Fruit fly (Drosophila melanogaster) whole organism, embryonic: ENCODE results near the gene CG13609.
A peak's percentile ranks its signal among the peaks of the same experiment; 100 is the strongest.

Source experiments
- ATbp ChIP-seq: fragments of 200-800 bp; sonication (Bioruptor generic); optimal IDR thresholded peaks from 2 replicates; lab custom pipeline; 2017; ENCODE audit warnings: missing biosample characterization, mild to moderate bottlenecking, missing genetic modification characterization, missing genetic modification reagents
- B-H2 ChIP-seq: fragments of 200-800 bp; sonication (Bioruptor generic); optimal IDR thresholded peaks from 2 replicates; lab custom pipeline; 2018; ENCODE audit warnings: missing biosample characterization, mild to moderate bottlenecking, missing genetic modification characterization
- Bgb ChIP-seq: fragments of 200-800 bp; sonication (Bioruptor generic); IDR thresholded peaks from 2 replicates; pipeline ENCODE4 v1.3.6; 2022; ENCODE audit warnings: missing biosample characterization, missing genetic modification characterization; ENCODE audit not compliant: partially characterized antibody
- Blimp-1 ChIP-seq: fragments of 200-800 bp; sonication (Bioruptor generic); optimal IDR thresholded peaks from 3 replicates; lab custom pipeline; 2018; ENCODE audit warnings: missing biosample characterization, missing genetic modification characterization, mild to moderate bottlenecking, moderate library complexity, missing genetic modification reagents
- CG10209 ChIP-seq: fragments of 200-800 bp; sonication (Bioruptor generic); optimal IDR thresholded peaks from 3 replicates; lab custom pipeline; 2017; ENCODE audit warnings: missing biosample characterization, mild to moderate bottlenecking, missing genetic modification characterization, missing genetic modification reagents
- CG12299 ChIP-seq: fragments of 200-800 bp; sonication (Bioruptor generic); optimal IDR thresholded peaks from 2 replicates; lab custom pipeline; 2018; ENCODE audit warnings: missing biosample characterization, mild to moderate bottlenecking, missing genetic modification characterization
- CG15601 ChIP-seq: fragments of 200-800 bp; sonication (Bioruptor generic); optimal IDR thresholded peaks from 3 replicates; lab custom pipeline; 2019; ENCODE audit warnings: missing biosample characterization, mild to moderate bottlenecking, missing genetic modification characterization, moderate library complexity
- CG17328 ChIP-seq: fragments of 200-800 bp; sonication (Bioruptor generic); IDR thresholded peaks from 2 replicates; pipeline ENCODE4 v1.3.6; 2022; ENCODE audit warnings: missing biosample characterization, missing genetic modification characterization
- CG17359 ChIP-seq: fragments of 200-800 bp; sonication (Bioruptor generic); optimal IDR thresholded peaks from 3 replicates; lab custom pipeline; 2018; ENCODE audit warnings: missing biosample characterization, mild to moderate bottlenecking, missing genetic modification characterization, moderate library complexity
- CG1832 ChIP-seq: fragments of 200-800 bp; sonication (Bioruptor generic); optimal IDR thresholded peaks from 2 replicates; lab custom pipeline; 2017; ENCODE audit warnings: missing biosample characterization, mild to moderate bottlenecking, missing genetic modification characterization, inconsistent platforms
- CG31388 ChIP-seq: fragments of 200-800 bp; sonication (Bioruptor generic); optimal IDR thresholded peaks from 2 replicates; lab custom pipeline; 2016; ENCODE audit warnings: missing biosample characterization, missing genetic modification characterization
- CG4282 ChIP-seq: fragments of 200-800 bp; sonication (Bioruptor generic); optimal IDR thresholded peaks from 2 replicates; lab custom pipeline; 2016; ENCODE audit warnings: missing biosample characterization, missing genetic modification characterization
- CG4820 ChIP-seq: fragments of 200-800 bp; sonication (Bioruptor generic); optimal IDR thresholded peaks from 3 replicates; lab custom pipeline; 2016; ENCODE audit warnings: missing biosample characterization, missing genetic modification characterization
- CG8944 ChIP-seq: fragments of 200-800 bp; sonication (Bioruptor generic); optimal IDR thresholded peaks from 3 replicates; lab custom pipeline; 2016; ENCODE audit warnings: missing biosample characterization, missing genetic modification characterization
- Eip74EF ChIP-seq, 2 experiments: fragments of 200-800 bp in 1 of 2; fragments of >200 bp in 1 of 2; sonication (Bioruptor generic) in 1 of 2; optimal IDR thresholded peaks; 2 replicates each; lab custom pipeline; 2017 to 2019; ENCODE audit warnings: missing biosample characterization in 2 of 2, missing genetic modification characterization in 2 of 2, mild to moderate bottlenecking in 1 of 2, moderate library complexity in 1 of 2
- H2.0 ChIP-seq: fragments of 200-800 bp; sonication (Bioruptor generic); IDR thresholded peaks from 2 replicates; pipeline ENCODE4 v1.3.6; 2022; ENCODE audit warnings: missing biosample characterization, missing genetic modification characterization
- HLH3B ChIP-seq: fragments of 200-800 bp; sonication (Bioruptor generic); IDR thresholded peaks from 2 replicates; pipeline ENCODE4 v1.3.6; 2022; ENCODE audit warnings: missing biosample characterization, missing genetic modification characterization
- Hr3 ChIP-seq: fragments of 200-800 bp; sonication (Bioruptor generic); optimal IDR thresholded peaks from 3 replicates; lab custom pipeline; 2016; ENCODE audit warnings: missing biosample characterization, missing genetic modification characterization
- Jarid2 ChIP-seq: fragments of 200-800 bp; sonication (Bioruptor generic); optimal IDR thresholded peaks from 3 replicates; lab custom pipeline; 2017; ENCODE audit warnings: mild to moderate bottlenecking, missing biosample characterization, missing genetic modification reagents, missing genetic modification characterization
- NC2β ChIP-seq: fragments of 200-800 bp; sonication (Bioruptor generic); optimal IDR thresholded peaks from 2 replicates; lab custom pipeline; 2016; ENCODE audit warnings: missing biosample characterization, missing genetic modification characterization
- Nf-YC ChIP-seq: fragments of 200-800 bp; optimal IDR thresholded peaks from 3 replicates; lab custom pipeline; 2019; ENCODE audit warnings: missing biosample characterization, mild to moderate bottlenecking, missing genetic modification characterization, moderate library complexity
- Oaz ChIP-seq: fragments of 200-800 bp; sonication (Bioruptor generic); IDR thresholded peaks from 2 replicates; pipeline ENCODE4 v1.3.6; 2022; ENCODE audit warnings: missing biosample characterization, missing genetic modification characterization
- Opbp ChIP-seq: fragments of 200-800 bp; sonication (Bioruptor generic); IDR thresholded peaks from 3 replicates; pipeline ENCODE4 v1.3.6; 2022; ENCODE audit warnings: missing biosample characterization, missing genetic modification characterization; ENCODE audit not compliant: partially characterized antibody
- Optix ChIP-seq: fragments of 200-800 bp; sonication (Bioruptor generic); IDR thresholded peaks from 3 replicates; pipeline ENCODE4 v1.3.6; 2022; ENCODE audit warnings: missing biosample characterization, missing genetic modification characterization
- Ravus ChIP-seq: fragments of 200-800 bp; sonication (Bioruptor generic); IDR thresholded peaks from 2 replicates; pipeline ENCODE4 v1.3.6; 2022; ENCODE audit warnings: missing biosample characterization, missing genetic modification characterization
- Sox100B ChIP-seq: fragments of 200-800 bp; sonication (Bioruptor generic); optimal IDR thresholded peaks from 3 replicates; lab custom pipeline; 2018; ENCODE audit warnings: missing biosample characterization, mild to moderate bottlenecking, missing genetic modification characterization
- Sox102F ChIP-seq: fragments of 200-800 bp; sonication (Bioruptor generic); optimal IDR thresholded peaks from 2 replicates; lab custom pipeline; 2018; ENCODE audit warnings: missing biosample characterization, mild to moderate bottlenecking, missing genetic modification characterization, moderate library complexity
- Sry-δ ChIP-seq: fragments of 200-800 bp; sonication (Bioruptor generic); optimal IDR thresholded peaks from 2 replicates; lab custom pipeline; 2016; ENCODE audit warnings: missing biosample characterization, missing genetic modification characterization
- Xbp1 ChIP-seq: fragments of 200-800 bp; sonication (Bioruptor generic); optimal IDR thresholded peaks from 3 replicates; lab custom pipeline; 2016; ENCODE audit warnings: missing biosample characterization, mild to moderate bottlenecking, missing genetic modification characterization
- al ChIP-seq: fragments of 200-800 bp; sonication (Bioruptor generic); IDR thresholded peaks from 2 replicates; pipeline ENCODE4 v1.3.6; 2022; ENCODE audit warnings: missing biosample characterization, missing genetic modification characterization
- crol ChIP-seq: fragments of 200-800 bp; sonication (Bioruptor generic); IDR thresholded peaks from 2 replicates; pipeline ENCODE4 v1.3.6; 2022; ENCODE audit warnings: missing biosample characterization, missing genetic modification characterization
- fu2 ChIP-seq: fragments of 200-800 bp; sonication (Bioruptor generic); optimal IDR thresholded peaks from 2 replicates; lab custom pipeline; 2016; ENCODE audit warnings: missing biosample characterization, missing genetic modification characterization
- kni ChIP-seq: fragments of 200-800 bp; sonication (Bioruptor generic); optimal IDR thresholded peaks from 3 replicates; lab custom pipeline; 2017; ENCODE audit warnings: mild to moderate bottlenecking, missing biosample characterization, missing genetic modification reagents, missing genetic modification characterization
- lola ChIP-seq, 3 experiments: fragments of >200 bp in 2 of 3; fragments of 200-800 bp in 1 of 3; sonication (Bioruptor generic) in 1 of 3; optimal IDR thresholded peaks; 2 replicates each; lab custom pipeline; 2017 to 2019; ENCODE audit warnings: missing biosample characterization in 3 of 3, missing genetic modification characterization in 3 of 3, mild to moderate bottlenecking in 1 of 3, moderate library complexity in 1 of 3
- peb ChIP-seq: fragments of 200-800 bp; sonication (Bioruptor generic); IDR thresholded peaks from 2 replicates; pipeline ENCODE4 v1.3.6; 2022; ENCODE audit warnings: missing biosample characterization, missing genetic modification characterization
- prd ChIP-seq, 3 experiments: fragments of >200 bp in 2 of 3; fragments of 200-800 bp in 1 of 3; sonication (Bioruptor generic) in 1 of 3; optimal IDR thresholded peaks in 2 of 3; IDR thresholded peaks in 1 of 3; 2 replicates in 2 of 3; 3 replicates in 1 of 3; pipeline versions ENCODE4 v1.3.6 to Lab custom; 2017 to 2022; ENCODE audit warnings: missing biosample characterization in 1 of 3, missing genetic modification characterization in 1 of 3
- ro ChIP-seq: fragments of 200-800 bp; sonication (Bioruptor generic); IDR thresholded peaks from 2 replicates; pipeline ENCODE4 v1.3.6; 2022; ENCODE audit warnings: missing biosample characterization, missing genetic modification characterization
- sens ChIP-seq: fragments of 200-800 bp; sonication (Bioruptor generic); peaks from one replicate; lab custom pipeline; 2016; ENCODE audit warnings: missing biosample characterization, missing genetic modification characterization
- seq ChIP-seq: fragments of 200-800 bp; sonication (Bioruptor generic); IDR thresholded peaks from 2 replicates; pipeline ENCODE4 v1.3.6; 2022; ENCODE audit warnings: missing biosample characterization, missing genetic modification characterization
- slp2 ChIP-seq: fragments of 200-800 bp; sonication (Bioruptor generic); optimal IDR thresholded peaks from 2 replicates; lab custom pipeline; 2016; ENCODE audit warnings: missing biosample characterization, missing genetic modification characterization
- sqz ChIP-seq: fragments of 200-800 bp; sonication (Bioruptor generic); optimal IDR thresholded peaks from 3 replicates; lab custom pipeline; 2018; ENCODE audit warnings: missing biosample characterization, mild to moderate bottlenecking, missing genetic modification characterization
- unpg ChIP-seq: fragments of 200-800 bp; sonication (Bioruptor generic); optimal IDR thresholded peaks from 3 replicates; lab custom pipeline; 2018; ENCODE audit warnings: missing biosample characterization, mild to moderate bottlenecking, missing genetic modification characterization, moderate library complexity
- vnd ChIP-seq: fragments of 200-800 bp; sonication (Bioruptor generic); IDR thresholded peaks from 3 replicates; pipeline ENCODE4 v1.3.6; 2022; ENCODE audit warnings: missing biosample characterization, missing genetic modification characterization; ENCODE audit not compliant: partially characterized antibody
- zfh1 ChIP-seq: fragments of 200-800 bp; sonication (Bioruptor generic); IDR thresholded peaks from 3 replicates; pipeline ENCODE4 v1.3.6; 2022; ENCODE audit warnings: missing biosample characterization, missing genetic modification characterization

Gene CG13609

dm6 chr3R:24203426-24203825 is 23.4 kb upstream of the CG13609 start (continued):
- TF ChIP-seq CG31388 (GFP tag; lab: Kevin White, UChicago) = no peak
- TF ChIP-seq vnd (GFP tag; lab: Robert Waterston, UW) = no peak
- peak; percentile 36 for TF ChIP-seq unpg (GFP tag; lab: Kevin White, UChicago)
- no peak for TF ChIP-seq ro (GFP tag; lab: Robert Waterston, UW)
- peak; percentile 67 for TF ChIP-seq sens (GFP tag; lab: Kevin White, UChicago)
- TF ChIP-seq Blimp-1 (GFP tag; lab: Kevin White, UChicago) = peak; percentile 9
- peak; percentile 23 for TF ChIP-seq ATbp (GFP tag; lab: Kevin White, UChicago)
- no peak for TF ChIP-seq CG12299 (tag; lab: Kevin White, UChicago)
- peak; percentile 24 for TF ChIP-seq Xbp1
- no peak for TF ChIP-seq Opbp (GFP tag; lab: Robert Waterston, UW)
- no peak for TF ChIP-seq Nf-YC
- no peak for TF ChIP-seq Bgb (GFP tag; lab: Robert Waterston, UW)
- no peak for TF ChIP-seq CG4282 (GFP tag; lab: Kevin White, UChicago)
- no peak for TF ChIP-seq B-H2 (GFP tag; lab: Kevin White, UChicago)
- TF ChIP-seq Hr3 (GFP tag; lab: Kevin White, UChicago) = peak; percentile 16
- peak in 1 of 2 experiments; percentile 43 for TF ChIP-seq Eip74EF (GFP tag; optimal IDR thresholded peaks at IDR 0.05; lab: Kevin White, UChicago)
- no peak for TF ChIP-seq al
- TF ChIP-seq fu2 = no peak
- TF ChIP-seq CG10209 (GFP tag; lab: Kevin White, UChicago) = peak; percentile 4
- TF ChIP-seq Optix = 0 out of 3 replicates have a peak, but pooled peaks have one; percentile 44
- TF ChIP-seq CG1832 (GFP tag; lab: Kevin White, UChicago) = no peak
- TF ChIP-seq CG17328 = peak; percentile 29
- peak in 1 of 3 experiments; percentile 17 for TF ChIP-seq lola (GFP tag; optimal IDR thresholded peaks at IDR 0.05; lab: Kevin White, UChicago)
- TF ChIP-seq CG15601 (tag; lab: Kevin White, UChicago) = peak; percentile 12
- peak; percentile 50 for TF ChIP-seq Sox100B (GFP tag; lab: Kevin White, UChicago)
- TF ChIP-seq HLH3B (GFP tag; lab: Robert Waterston, UW) = 0 out of 2 replicates have a peak, but pooled peaks have one; percentile 11
- no peak for TF ChIP-seq seq (GFP tag; lab: Robert Waterston, UW)
- peak; percentile 2 for TF ChIP-seq CG4820 (GFP tag; lab: Kevin White, UChicago)
- peak; percentile 31 for TF ChIP-seq CG17359 (tag; lab: Kevin White, UChicago)
- peak; percentile 53 for TF ChIP-seq kni (GFP tag; lab: Kevin White, UChicago)
- TF ChIP-seq Oaz (GFP tag; lab: Robert Waterston, UW) = no peak

- TF ChIP-seq slp2 (GFP tag; lab: Kevin White, UChicago) = no peak
- no peak for TF ChIP-seq Jarid2 (GFP tag; lab: Kevin White, UChicago)
- no peak for TF ChIP-seq sqz (GFP tag; lab: Kevin White, UChicago)
- TF ChIP-seq H2.0 (GFP tag; lab: Robert Waterston, UW) = no peak
- no peak for TF ChIP-seq CG8944 (GFP tag; lab: Kevin White, UChicago)
- no peak for TF ChIP-seq peb (GFP tag; lab: Robert Waterston, UW)
- no peak for TF ChIP-seq Ravus
- no peak for TF ChIP-seq NC2β (GFP tag; lab: Kevin White, UChicago)
- peak; percentile 9 for TF ChIP-seq Sox102F (GFP tag; lab: Kevin White, UChicago)
- TF ChIP-seq Sry-δ (GFP tag; lab: Kevin White, UChicago) = no peak
- TF ChIP-seq crol (GFP tag; lab: Robert Waterston, UW) = no peak
- peak; percentile 7 for TF ChIP-seq ATbp (GFP tag; lab: Kevin White, UChicago)
- 0 out of 3 replicates have a peak, but pooled peaks have one; percentile 7 for TF ChIP-seq zfh1 (GFP tag; lab: Robert Waterston, UW)
- no peak for TF ChIP-seq prd (optimal IDR thresholded peaks at IDR 0.05; lab: Kevin White, UChicago)
- 0 out of 3 replicates have a peak, but pooled peaks have one; percentile 16 for TF ChIP-seq prd (GFP tag; IDR thresholded peaks at IDR 0.05; lab: Robert Waterston, UW)
- TF ChIP-seq, all 482 proteins: peak for 4
Observed at dm6 chr3R:24204022-24204421, 22.8 kb upstream of the CG13609 start.
